Worm (Caenorhabditis elegans) whole organism, early embryonic: ENCODE measurements around the gene nspb-8.

Experiments
- flt-1 ChIP-seq: fragments of 200-800 bp; sonication (Bioruptor generic); IDR thresholded peaks from 2 replicates; pipeline ENCODE4 v1.3.6; 2022; ENCODE audit warnings: missing genetic modification characterization, missing compliant biosample characterization
- tbx-37 ChIP-seq: fragments of 200-800 bp; sonication (Bioruptor generic); conservative IDR thresholded peaks from 2 replicates; pipeline ENCODE4 v1.3.6; 2022; ENCODE audit warnings: missing genetic modification reagents, missing genetic modification characterization, missing compliant biosample characterization

Gene nspb-8

DNA sequence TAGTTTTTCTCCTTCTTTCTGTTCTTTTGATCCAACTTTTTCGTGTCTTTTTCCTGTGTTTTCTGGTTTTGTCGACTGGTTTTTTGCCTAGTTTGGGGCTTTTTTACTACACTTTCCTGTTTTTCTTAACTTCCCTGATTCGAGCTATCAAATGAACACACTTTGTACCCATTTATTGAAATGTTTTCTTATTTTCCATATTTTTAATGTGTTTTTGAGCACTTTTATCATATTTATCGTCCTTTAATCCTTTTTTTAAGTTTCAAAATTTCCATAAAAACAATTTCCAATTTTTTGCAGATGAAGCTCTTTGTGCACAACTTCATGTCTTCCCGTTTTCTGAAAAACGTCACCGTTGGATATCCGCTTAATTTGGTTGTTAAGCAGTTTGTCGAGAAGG, 46.4 kb downstream of the nspb-8 start, which contains the start of gene C04H5.1:
Gene C04H5.1, plus strand, starts transcription at position 301 of the 400 bp plus-strand sequence.
- no peak for TF ChIP-seq tbx-37 (GFP tag; lab: Robert Waterston, UW)
- no peak for TF ChIP-seq flt-1 (GFP tag; lab: Robert Waterston, UW)
